Fruit fly (Drosophila melanogaster) whole organism, embryonic: ENCODE data around the gene CG14630.

Source experiments
- Adf1 ChIP-seq: fragments of 200-800 bp; sonication (Bioruptor generic); IDR thresholded peaks from 2 replicates; pipeline ENCODE4 v1.3.6; 2022; ENCODE audit warnings: missing biosample characterization, missing genetic modification characterization
- Antp ChIP-seq: fragments of 200-800 bp; sonication (Bioruptor generic); optimal IDR thresholded peaks from 3 replicates; lab custom pipeline; 2016; ENCODE audit warnings: missing biosample characterization, missing genetic modification characterization
- B-H1 ChIP-seq: fragments of 200-800 bp; sonication (Bioruptor generic); IDR thresholded peaks from 3 replicates; pipeline ENCODE4 v1.3.6; 2022; ENCODE audit warnings: missing biosample characterization, missing genetic modification characterization
- CG10543 ChIP-seq: fragments of 200-800 bp; sonication (Bioruptor generic); optimal IDR thresholded peaks from 3 replicates; lab custom pipeline; 2017; ENCODE audit warnings: missing biosample characterization, mild to moderate bottlenecking, missing genetic modification characterization, moderate library complexity
- CG10979 ChIP-seq: fragments of 200-800 bp; sonication (Bioruptor generic); optimal IDR thresholded peaks from 2 replicates; lab custom pipeline; 2018; ENCODE audit warnings: missing biosample characterization, mild to moderate bottlenecking, missing genetic modification characterization, moderate library complexity
- CG11695 ChIP-seq: fragments of 200-800 bp; sonication (Bioruptor generic); IDR thresholded peaks from 3 replicates; pipeline ENCODE4 v1.3.6; 2022; ENCODE audit warnings: missing biosample characterization, missing genetic modification characterization
- CG12071 ChIP-seq: fragments of 200-800 bp; sonication (Bioruptor generic); optimal IDR thresholded peaks from 3 replicates; lab custom pipeline; 2018; ENCODE audit warnings: missing biosample characterization, mild to moderate bottlenecking, missing genetic modification characterization
- CG13894 ChIP-seq: fragments of 200-800 bp; sonication (Bioruptor generic); optimal IDR thresholded peaks from 3 replicates; lab custom pipeline; 2018; ENCODE audit warnings: missing biosample characterization, mild to moderate bottlenecking, missing genetic modification characterization, moderate library complexity
- CG16779 ChIP-seq: fragments of 200-800 bp; sonication (Bioruptor generic); IDR thresholded peaks from 2 replicates; pipeline ENCODE4 v1.3.6; 2022; ENCODE audit warnings: missing biosample characterization, missing genetic modification characterization
- CG16813 ChIP-seq: fragments of 200-800 bp; sonication (Bioruptor generic); IDR thresholded peaks from 3 replicates; pipeline ENCODE4 v1.3.6; 2022; ENCODE audit warnings: missing biosample characterization, missing genetic modification characterization; ENCODE audit not compliant: partially characterized antibody
- CG16863 ChIP-seq: fragments of 200-800 bp; sonication (Bioruptor generic); optimal IDR thresholded peaks from 3 replicates; lab custom pipeline; 2016; ENCODE audit warnings: missing biosample characterization, missing genetic modification characterization
- CG17359 ChIP-seq: fragments of 200-800 bp; sonication (Bioruptor generic); optimal IDR thresholded peaks from 3 replicates; lab custom pipeline; 2018; ENCODE audit warnings: missing biosample characterization, mild to moderate bottlenecking, missing genetic modification characterization, moderate library complexity
- CG17612 ChIP-seq: fragments of 200-800 bp; sonication (Bioruptor generic); IDR thresholded peaks from 2 replicates; pipeline ENCODE4 v1.3.6; 2022; ENCODE audit warnings: missing biosample characterization, missing genetic modification characterization
- CG2202 ChIP-seq: fragments of 200-800 bp; sonication (Bioruptor generic); optimal IDR thresholded peaks from 2 replicates; lab custom pipeline; 2018; ENCODE audit warnings: missing biosample characterization, mild to moderate bottlenecking, missing genetic modification characterization
- CG3726 ChIP-seq: fragments of 200-800 bp; sonication (Bioruptor generic); IDR thresholded peaks from 3 replicates; pipeline ENCODE4, ENCODE4 v1.3.6; 2022; ENCODE audit warnings: missing biosample characterization, missing genetic modification characterization
- CG4617 ChIP-seq: fragments of 200-800 bp; sonication (Bioruptor generic); optimal IDR thresholded peaks from 3 replicates; lab custom pipeline; 2016; ENCODE audit warnings: missing biosample characterization, missing genetic modification characterization, borderline replicate concordance
- CG6175 ChIP-seq: fragments of 200-800 bp; sonication (Bioruptor generic); IDR thresholded peaks from 3 replicates; pipeline ENCODE4 v1.3.6; 2022; ENCODE audit warnings: missing biosample characterization, missing genetic modification characterization
- Dll ChIP-seq: fragments of 200-800 bp; sonication (Bioruptor generic); IDR thresholded peaks from 4 replicates; pipeline ENCODE4 v1.3.6; 2022; ENCODE audit warnings: missing biosample characterization, missing genetic modification characterization; ENCODE audit not compliant: partially characterized antibody
- Doc3 ChIP-seq: fragments of 200-800 bp; sonication (Bioruptor generic); IDR thresholded peaks from 3 replicates; pipeline ENCODE4 v1.3.6; 2022; ENCODE audit warnings: missing biosample characterization, missing genetic modification characterization; ENCODE audit not compliant: partially characterized antibody
- HLH4C ChIP-seq: fragments of 200-800 bp; sonication (Bioruptor generic); IDR thresholded peaks from 3 replicates; pipeline ENCODE4 v1.3.6; 2022; ENCODE audit warnings: missing biosample characterization, missing genetic modification characterization; ENCODE audit not compliant: partially characterized antibody
- HmgD ChIP-seq: fragments of 200-800 bp; sonication (Bioruptor generic); optimal IDR thresholded peaks from 3 replicates; lab custom pipeline; 2016; ENCODE audit warnings: missing biosample characterization, missing genetic modification characterization
- Max ChIP-seq: fragments of 200-800 bp; sonication (Bioruptor generic); optimal IDR thresholded peaks from 2 replicates; lab custom pipeline; 2016; ENCODE audit warnings: missing biosample characterization, mild to moderate bottlenecking, missing genetic modification characterization
- Myb ChIP-seq: fragments of 200-800 bp; sonication (Bioruptor generic); optimal IDR thresholded peaks from 2 replicates; lab custom pipeline; 2016; ENCODE audit warnings: missing biosample characterization, missing genetic modification characterization
- NFAT ChIP-seq: fragments of 200-800 bp; sonication (Bioruptor generic); IDR thresholded peaks from 2 replicates; pipeline ENCODE4 v1.3.6; 2022; ENCODE audit warnings: missing biosample characterization, missing genetic modification characterization
- Opbp ChIP-seq: fragments of 200-800 bp; sonication (Bioruptor generic); IDR thresholded peaks from 3 replicates; pipeline ENCODE4 v1.3.6; 2022; ENCODE audit warnings: missing biosample characterization, missing genetic modification characterization; ENCODE audit not compliant: partially characterized antibody
- PHDP ChIP-seq: fragments of 200-800 bp; sonication (Bioruptor generic); optimal IDR thresholded peaks from 3 replicates; lab custom pipeline; 2018; ENCODE audit warnings: missing biosample characterization, mild to moderate bottlenecking, missing genetic modification characterization, moderate library complexity
- Stat92E ChIP-seq, 3 experiments: fragments of >200 bp in 2 of 3; fragments of 200-800 bp in 1 of 3; sonication (Bioruptor generic) in 1 of 3; optimal IDR thresholded peaks; 2 replicates each; lab custom pipeline; 2017 to 2019; ENCODE audit warnings: missing biosample characterization in 3 of 3, missing genetic modification characterization in 3 of 3, mild to moderate bottlenecking in 1 of 3, moderate library complexity in 1 of 3
- az2 ChIP-seq: fragments of 200-800 bp; sonication (Bioruptor generic); optimal IDR thresholded peaks from 3 replicates; lab custom pipeline; 2016; ENCODE audit warnings: missing biosample characterization, missing genetic modification characterization
- chm ChIP-seq: fragments of 200-800 bp; sonication (Bioruptor generic); IDR thresholded peaks from 2 replicates; pipeline ENCODE4 v1.3.6; 2022; ENCODE audit warnings: missing biosample characterization, missing genetic modification characterization
- dm ChIP-seq: fragments of 200-800 bp; sonication (Bioruptor generic); optimal IDR thresholded peaks from 3 replicates; lab custom pipeline; 2016; ENCODE audit warnings: missing biosample characterization, missing genetic modification characterization
- fru ChIP-seq: fragments of >200 bp; optimal IDR thresholded peaks from 2 replicates; lab custom pipeline; 2017
- gem ChIP-seq: fragments of 200-800 bp; sonication (Bioruptor generic); optimal IDR thresholded peaks from 2 replicates; lab custom pipeline; 2019; ENCODE audit warnings: missing biosample characterization, mild to moderate bottlenecking, missing genetic modification characterization, moderate library complexity
- gt ChIP-seq: fragments of 200-800 bp; sonication (Bioruptor generic); IDR thresholded peaks from 2 replicates; pipeline ENCODE4 v1.3.6; 2022; ENCODE audit warnings: missing biosample characterization, missing genetic modification characterization
- her ChIP-seq: fragments of 200-800 bp; sonication (Bioruptor generic); optimal IDR thresholded peaks from 2 replicates; lab custom pipeline; 2016; ENCODE audit warnings: missing biosample characterization, missing genetic modification characterization
- kay ChIP-seq: fragments of 200-800 bp; sonication (Bioruptor generic); optimal IDR thresholded peaks from 2 replicates; lab custom pipeline; 2016; ENCODE audit warnings: missing biosample characterization, missing genetic modification characterization
- knrl ChIP-seq: fragments of 200-800 bp; sonication (Bioruptor generic); IDR thresholded peaks from 3 replicates; pipeline ENCODE4 v1.3.6; 2022; ENCODE audit warnings: missing biosample characterization, missing genetic modification characterization; ENCODE audit not compliant: partially characterized antibody
- lbe ChIP-seq: fragments of 200-800 bp; sonication (Bioruptor generic); optimal IDR thresholded peaks from 2 replicates; lab custom pipeline; 2016; ENCODE audit warnings: missing biosample characterization, mild to moderate bottlenecking, missing genetic modification characterization
- otp ChIP-seq: fragments of 200-800 bp; sonication (Bioruptor generic); IDR thresholded peaks from 3 replicates; pipeline ENCODE4, ENCODE4 v1.3.6; 2022; ENCODE audit warnings: missing biosample characterization, missing genetic modification characterization
- pfk ChIP-seq: fragments of 200-800 bp; sonication (Bioruptor generic); optimal IDR thresholded peaks from 2 replicates; lab custom pipeline; 2018; ENCODE audit warnings: missing biosample characterization, mild to moderate bottlenecking, missing genetic modification characterization, moderate library complexity
- phol ChIP-seq: fragments of 200-800 bp; sonication (Bioruptor generic); optimal IDR thresholded peaks from 3 replicates; lab custom pipeline; 2018; ENCODE audit warnings: missing biosample characterization, mild to moderate bottlenecking, missing genetic modification characterization, moderate library complexity
- pum ChIP-seq: fragments of 200-800 bp; sonication (Bioruptor generic); optimal IDR thresholded peaks from 2 replicates; lab custom pipeline; 2016; ENCODE audit warnings: missing biosample characterization, missing genetic modification characterization
- ranshi ChIP-seq: fragments of 200-800 bp; sonication (Bioruptor generic); IDR thresholded peaks from 2 replicates; pipeline ENCODE4 v1.3.6; 2022; ENCODE audit warnings: missing biosample characterization, missing genetic modification characterization
- row ChIP-seq: fragments of 200-800 bp; sonication (Bioruptor generic); IDR thresholded peaks from 3 replicates; pipeline ENCODE4 v1.3.6; 2022; ENCODE audit warnings: missing biosample characterization, missing genetic modification characterization
- salm ChIP-seq: fragments of 200-800 bp; sonication (Bioruptor generic); optimal IDR thresholded peaks from 2 replicates; lab custom pipeline; 2018; ENCODE audit warnings: missing biosample characterization, mild to moderate bottlenecking, missing genetic modification characterization
- scrt ChIP-seq: fragments of 200-800 bp; sonication (Bioruptor generic); optimal IDR thresholded peaks from 2 replicates; lab custom pipeline; 2018; ENCODE audit warnings: missing biosample characterization, mild to moderate bottlenecking, missing genetic modification characterization, moderate library complexity
- shn ChIP-seq: fragments of 200-800 bp; sonication (Bioruptor generic); optimal IDR thresholded peaks from 3 replicates; lab custom pipeline; 2016; ENCODE audit warnings: missing biosample characterization, missing genetic modification characterization
- tgo ChIP-seq: fragments of 200-800 bp; sonication (Bioruptor generic); IDR thresholded peaks from 3 replicates; pipeline ENCODE4 v1.3.6; 2022; ENCODE audit warnings: missing biosample characterization, missing genetic modification characterization
- tx ChIP-seq: fragments of 200-800 bp; sonication (Bioruptor generic); optimal IDR thresholded peaks from 2 replicates; lab custom pipeline; 2016; ENCODE audit warnings: missing biosample characterization, missing genetic modification characterization
- usp ChIP-seq: fragments of >200 bp; optimal IDR thresholded peaks from 2 replicates; lab custom pipeline; 2017; ENCODE audit warnings: missing biosample characterization, missing genetic modification characterization
- zen2 ChIP-seq: fragments of 200-800 bp; sonication (Bioruptor generic); IDR thresholded peaks from 3 replicates; pipeline ENCODE4 v1.3.6; 2022; ENCODE audit warnings: missing biosample characterization, missing genetic modification characterization; ENCODE audit not compliant: partially characterized antibody

CG14630 gene

dm6 chrX:1030478-1030877, 818 bp upstream of the CG14630 start, which contains the start of the genes Cdc45 and Rpp21 (continued):
- TF ChIP-seq ranshi (GFP tag; lab: Robert Waterston, UW) (no peak), lbe (GFP tag; lab: Kevin White, UChicago) (no peak), CG16813 (GFP tag; lab: Robert Waterston, UW) (0 out of 3 replicates have a peak, but pooled peaks have one; percentile 38), CG4617 (peak; percentile 31), CG10543 (GFP tag; lab: Kevin White, UChicago) (no peak), Dll (GFP tag; lab: Robert Waterston, UW) (peak; percentile 61; the same call in 2 of the 4 replicates), CG2202 (tag; lab: Kevin White, UChicago) (no peak), Doc3 (0 out of 3 replicates have a peak, but pooled peaks have one; percentile 33), her (GFP tag; lab: Kevin White, UChicago) (no peak)

dm6 chrX:1033066-1033465, 1.8 kb downstream of the CG14630 start:
- no peak for TF ChIP-seq shn (GFP tag; lab: Kevin White, UChicago)
- TF ChIP-seq phol (tag; lab: Kevin White, UChicago), result peak; percentile 24
- peak; percentile 98 for TF ChIP-seq knrl (GFP tag; lab: Robert Waterston, UW)
- TF ChIP-seq az2 (GFP tag; lab: Kevin White, UChicago), result no peak
- peak; percentile 72 for TF ChIP-seq row (GFP tag; lab: Robert Waterston, UW)
- no peak for TF ChIP-seq gem (tag; lab: Kevin White, UChicago)
- peak; percentile 94 for TF ChIP-seq HLH4C (GFP tag; lab: Robert Waterston, UW)
- TF ChIP-seq pfk (GFP tag; lab: Kevin White, UChicago), result no peak
- no peak for TF ChIP-seq CG17612
- no peak for TF ChIP-seq tx (GFP tag; lab: Kevin White, UChicago)
- no peak for TF ChIP-seq gt (GFP tag; lab: Robert Waterston, UW)
- TF ChIP-seq CG16779 (GFP tag; lab: Robert Waterston, UW), result no peak
- TF ChIP-seq fru, result no peak
- TF ChIP-seq dm (GFP tag; lab: Kevin White, UChicago), result no peak
- TF ChIP-seq Adf1 (GFP tag; lab: Robert Waterston, UW), result no peak
- peak; percentile 24 for TF ChIP-seq HmgD (GFP tag; lab: Kevin White, UChicago)
- peak; percentile 86 for TF ChIP-seq CG16863 (GFP tag; lab: Kevin White, UChicago)
- TF ChIP-seq CG13894, result peak; percentile 15
- TF ChIP-seq Antp, result peak; percentile 9
- TF ChIP-seq Max, result no peak
- no peak for TF ChIP-seq usp (GFP tag; lab: Kevin White, UChicago)
- TF ChIP-seq tgo (GFP tag; lab: Robert Waterston, UW), result peak; percentile 19; the same call in 1 of the 3 replicates
- no peak for TF ChIP-seq PHDP
- no peak for TF ChIP-seq CG11695
- TF ChIP-seq Stat92E (GFP tag; optimal IDR thresholded peaks at IDR 0.05; lab: Kevin White, UChicago), result no peak
- TF ChIP-seq chm (GFP tag; lab: Robert Waterston, UW), result peak; percentile 35; the same call in 1 of the 2 replicates
- no peak for TF ChIP-seq CG3726 (GFP tag; lab: Robert Waterston, UW)
- no peak for TF ChIP-seq CG6175 (GFP tag; lab: Robert Waterston, UW)
- TF ChIP-seq NFAT (GFP tag; lab: Robert Waterston, UW), result peak; percentile 63; the same call in 1 of the 2 replicates
- TF ChIP-seq otp, result no peak
- TF ChIP-seq zen2 (GFP tag; lab: Robert Waterston, UW), result peak; percentile 99
- no peak for TF ChIP-seq kay
- TF ChIP-seq salm (tag; lab: Kevin White, UChicago), result no peak
- peak; percentile 99 for TF ChIP-seq Opbp (GFP tag; lab: Robert Waterston, UW)
- no peak for TF ChIP-seq B-H1 (GFP tag; lab: Robert Waterston, UW)
- TF ChIP-seq pum (GFP tag; lab: Kevin White, UChicago), result no peak
- no peak for TF ChIP-seq CG12071 (GFP tag; lab: Kevin White, UChicago)
- TF ChIP-seq CG17359, result no peak
- TF ChIP-seq Myb (GFP tag; lab: Kevin White, UChicago), result peak; percentile 16
- no peak for TF ChIP-seq CG10979 (tag; lab: Kevin White, UChicago)
- TF ChIP-seq scrt (GFP tag; lab: Kevin White, UChicago), result no peak
